Worm (Caenorhabditis elegans): ENCODE results near the gene egrh-1.

Gene egrh-1

DNA sequence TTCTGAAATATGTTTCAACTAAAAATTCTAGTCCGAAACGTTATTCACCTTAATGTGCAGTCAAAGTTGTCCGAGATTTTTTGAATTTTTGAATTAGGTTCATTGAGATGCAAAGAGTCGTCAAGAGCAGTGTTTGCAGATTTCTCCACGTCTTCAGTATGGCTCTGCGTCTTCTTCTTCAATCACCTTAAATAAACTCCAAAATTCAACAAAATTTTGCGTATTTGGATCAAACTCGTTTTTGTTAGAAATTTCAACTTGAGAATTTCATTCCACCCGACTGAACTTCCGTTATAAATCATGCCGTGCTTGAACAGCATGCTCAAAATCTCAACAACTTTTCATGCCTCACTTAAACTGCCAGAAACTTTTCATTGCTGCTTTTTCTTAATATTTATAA, 33.7 kb upstream of the egrh-1 start, which contains the start of gene T04C10.3:
TSS of gene T04C10.3 (plus strand) at position 301 of the 400 bp plus-strand sequence.
- TF ChIP-seq nhr-237 (tag; optimal IDR thresholded peaks at IDR 0.05), result no peak
- no peak for TF ChIP-seq mdt-29 (GFP tag; IDR thresholded peaks at IDR 0.05)
- no peak for TF ChIP-seq Y75B8A.6 (GFP tag; IDR thresholded peaks at IDR 0.05)
- TF ChIP-seq ztf-7 (tag; optimal IDR thresholded peaks at IDR 0.05), result no peak

DNA sequence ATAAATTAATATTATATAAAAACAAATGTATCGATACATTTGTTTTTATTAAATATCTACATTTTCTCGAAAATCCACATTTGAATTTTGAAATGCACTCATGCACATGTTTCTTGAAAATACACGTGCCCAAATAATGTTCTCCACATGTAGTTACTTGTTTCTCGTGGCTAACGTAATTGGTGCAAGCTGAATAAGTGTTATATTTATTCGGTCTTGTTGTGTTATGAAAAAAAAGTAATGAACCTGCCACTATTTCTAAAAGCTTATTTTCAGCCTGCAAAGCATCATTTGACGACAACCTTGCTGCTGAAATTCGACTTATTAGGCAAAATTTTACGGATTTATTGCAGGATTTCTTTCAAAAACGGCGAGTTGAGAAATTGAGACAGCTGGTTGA, 32.3 kb upstream of the egrh-1 start:
- peak; percentile 84 for TF ChIP-seq F37D6.2 (tag; optimal IDR thresholded peaks at IDR 0.05)
- TF ChIP-seq nhr-28 (tag; optimal IDR thresholded peaks at IDR 0.05), result peak; percentile 21
- TF ChIP-seq nhr-237 (tag; optimal IDR thresholded peaks at IDR 0.05), result no peak
- TF ChIP-seq gei-8 (GFP tag; optimal IDR thresholded peaks at IDR 0.05), result no peak
- TF ChIP-seq mxl-2 (GFP tag; conservative IDR thresholded peaks at IDR 0.05), result no peak
- TF ChIP-seq ceh-82 (tag; optimal IDR thresholded peaks at IDR 0.05), result no peak
- no peak for TF ChIP-seq egl-43 (GFP tag; IDR thresholded peaks at IDR 0.05)
- no peak for TF ChIP-seq zip-11 (GFP tag; IDR thresholded peaks at IDR 0.05)
- peak; percentile 52 for TF ChIP-seq jun-1 (tag; optimal IDR thresholded peaks at IDR 0.05)
- no peak for TF ChIP-seq daf-12 (tag; optimal IDR thresholded peaks at IDR 0.05)
- peak in 1 of 2 experiments; percentile 86 for TF ChIP-seq unc-62 (GFP tag; optimal IDR thresholded peaks at IDR 0.05 in 1 of 2)
- no peak for TF ChIP-seq unc-62 (tag; optimal IDR thresholded peaks at IDR 0.05)
- no peak for TF ChIP-seq Y105C5A.15 (GFP tag; IDR thresholded peaks at IDR 0.05)
- TF ChIP-seq nhr-77 (tag; optimal IDR thresholded peaks at IDR 0.05), result peak; percentile 79
- peak; percentile 37 to 85 for TF ChIP-seq lsy-2 (tag; optimal IDR thresholded peaks at IDR 0.05)
- no peak for TF ChIP-seq madf-5 (GFP tag; IDR thresholded peaks at IDR 0.05)
- TF ChIP-seq spr-3 (GFP tag; optimal IDR thresholded peaks at IDR 0.05), result no peak
- TF ChIP-seq nhr-102 (tag; optimal IDR thresholded peaks at IDR 0.05), result peak; percentile 89
- no peak for TF ChIP-seq Y48G9A.11 (GFP tag; IDR thresholded peaks at IDR 0.05)
- no peak for TF ChIP-seq ama-1 (optimal IDR thresholded peaks at IDR 0.05)
- no peak for TF ChIP-seq set-16 (GFP tag; IDR thresholded peaks at IDR 0.05)
- TF ChIP-seq lin-39 (tag; optimal IDR thresholded peaks at IDR 0.05), result no peak
- no peak for TF ChIP-seq snpc-1.2 (GFP tag; IDR thresholded peaks at IDR 0.05)
- peak; percentile 85 for TF ChIP-seq nhr-6 (tag; optimal IDR thresholded peaks at IDR 0.05)
- no peak for TF ChIP-seq attf-4 (tag; optimal IDR thresholded peaks at IDR 0.05)
- no peak for TF ChIP-seq ZK546.5 (tag; optimal IDR thresholded peaks at IDR 0.05)
- TF ChIP-seq zfp-2 (tag; optimal IDR thresholded peaks at IDR 0.05), result no peak
- TF ChIP-seq hlh-30 (tag; optimal IDR thresholded peaks at IDR 0.05; ENCODE audit: insufficient read depth), result peak; percentile 80
- peak; percentile 69 for TF ChIP-seq dmd-6 (GFP tag; IDR thresholded peaks at IDR 0.05)
- TF ChIP-seq ceh-20 (GFP tag; IDR thresholded peaks at IDR 0.05), result peak; percentile 40; the same call in 1 of the 2 replicates
- 0 out of 2 replicates have a peak, but pooled peaks have one; percentile 33 for TF ChIP-seq zfp-3 (GFP tag; conservative IDR thresholded peaks at IDR 0.05)
- no peak for TF ChIP-seq fos-1 (tag; optimal IDR thresholded peaks at IDR 0.05)
- no peak for TF ChIP-seq ztf-11 (tag; optimal IDR thresholded peaks at IDR 0.05)
- no peak for TF ChIP-seq snpc-4 (tag; optimal IDR thresholded peaks at IDR 0.05)
- peak; percentile 83 for TF ChIP-seq mes-2 (tag; optimal IDR thresholded peaks at IDR 0.05; ENCODE audit: poor library complexity, severe bottlenecking)
- TF ChIP-seq tra-1 (GFP tag; IDR thresholded peaks at IDR 0.05), result 0 out of 2 replicates have a peak, but pooled peaks have one; percentile 12
- peak; percentile 86 for TF ChIP-seq hmg-1.1 (GFP tag; IDR thresholded peaks at IDR 0.05)
- peak; percentile 87 for TF ChIP-seq F10B5.3 (tag; optimal IDR thresholded peaks at IDR 0.05)
- no peak for TF ChIP-seq nhr-10 (tag; optimal IDR thresholded peaks at IDR 0.05)
- peak in 1 of 2 experiments; percentile 77 for TF ChIP-seq daf-16 (GFP tag; optimal IDR thresholded peaks at IDR 0.05)
- TF ChIP-seq daf-16 (tag; optimal IDR thresholded peaks at IDR 0.05), result peak; percentile 67
- no peak for TF ChIP-seq ceh-44 (GFP tag; IDR thresholded peaks at IDR 0.05)
- no peak for TF ChIP-seq R02D3.7 (tag; optimal IDR thresholded peaks at IDR 0.05)
- peak; percentile 37 for TF ChIP-seq nhr-25 (tag; optimal IDR thresholded peaks at IDR 0.05; ENCODE audit: borderline replicate concordance, insufficient read depth)
- TF ChIP-seq skn-1 (tag; optimal IDR thresholded peaks at IDR 0.05), result no peak
- peak; percentile 49 for TF ChIP-seq lin-38 (GFP tag; IDR thresholded peaks at IDR 0.05)
- TF ChIP-seq php-3 (GFP tag; IDR thresholded peaks at IDR 0.05), result no peak
- TF ChIP-seq nhr-11 (tag; optimal IDR thresholded peaks at IDR 0.05), result peak; percentile 59
